Worm (Caenorhabditis elegans) whole organism, midembryonic: Measurements from ENCODE around the gene kin-24.

Experiments used
- T22C8.4 ChIP-seq: fragments of 200-800 bp; sonication (Bioruptor generic); IDR thresholded peaks from 2 replicates; pipeline ENCODE4 v1.3.6; 2022; ENCODE audit warnings: missing genetic modification characterization, missing compliant biosample characterization
- cog-1 ChIP-seq: sonication (generic microtip); optimal IDR thresholded peaks from 2 replicates; lab custom pipeline; 2016; ENCODE audit warnings: missing genetic modification characterization, missing compliant biosample characterization
- flt-1 ChIP-seq: fragments of 200-800 bp; sonication (Bioruptor generic); IDR thresholded peaks from 2 replicates; pipeline ENCODE4 v1.3.6; 2022; ENCODE audit warnings: missing genetic modification characterization, missing compliant biosample characterization
- klf-2 ChIP-seq: fragments of 200-800 bp; sonication (Bioruptor generic); conservative IDR thresholded peaks from 2 replicates; pipeline ENCODE4 v1.3.6; 2022; ENCODE audit warnings: missing genetic modification reagents, missing genetic modification characterization, missing compliant biosample characterization
- med-1 ChIP-seq: sonication (generic microtip); optimal IDR thresholded peaks from 2 replicates; lab custom pipeline; 2017; ENCODE audit warnings: missing genetic modification characterization, mild to moderate bottlenecking, missing compliant biosample characterization, antibody characterized with exemption, missing genetic modification reagents; ENCODE audit not compliant: insufficient read depth
- ref-1 ChIP-seq: fragments of 200-800 bp; sonication (Bioruptor generic); conservative IDR thresholded peaks from 2 replicates; pipeline ENCODE4 v1.3.6; 2022; ENCODE audit warnings: missing genetic modification reagents, missing genetic modification characterization, missing compliant biosample characterization
- tab-1 ChIP-seq: fragments of 200-800 bp; sonication (Bioruptor generic); IDR thresholded peaks from 2 replicates; pipeline ENCODE4 v1.3.6; 2022; ENCODE audit warnings: missing genetic modification characterization, missing compliant biosample characterization
- ztf-23 ChIP-seq: fragments of 200-800 bp; sonication (Bioruptor generic); IDR thresholded peaks from 2 replicates; pipeline ENCODE4 v1.3.6; 2022; ENCODE audit warnings: missing genetic modification reagents, missing genetic modification characterization, missing compliant biosample characterization
- ztf-29 ChIP-seq: fragments of 200-800 bp; sonication (Bioruptor generic); IDR thresholded peaks from 2 replicates; pipeline ENCODE4 v1.3.6; 2022; ENCODE audit warnings: missing genetic modification reagents, missing genetic modification characterization, missing compliant biosample characterization

kin-24 gene

ce11 chrIV:9801418-9801817 is 39.5 kb downstream of the kin-24 start:
- no peak for TF ChIP-seq cog-1 (tag; lab: Kevin White, UChicago)
- no peak for TF ChIP-seq ztf-29
- TF ChIP-seq med-1 (GFP tag; lab: Kevin White, UChicago), result no peak
- no peak for TF ChIP-seq ref-1 (GFP tag; lab: Robert Waterston, UW)
- TF ChIP-seq ztf-23, result no peak
- no peak for TF ChIP-seq tab-1 (GFP tag; lab: Robert Waterston, UW)
- no peak for TF ChIP-seq flt-1 (GFP tag; lab: Robert Waterston, UW)
- no peak for TF ChIP-seq T22C8.4 (GFP tag; lab: Robert Waterston, UW)

DNA sequence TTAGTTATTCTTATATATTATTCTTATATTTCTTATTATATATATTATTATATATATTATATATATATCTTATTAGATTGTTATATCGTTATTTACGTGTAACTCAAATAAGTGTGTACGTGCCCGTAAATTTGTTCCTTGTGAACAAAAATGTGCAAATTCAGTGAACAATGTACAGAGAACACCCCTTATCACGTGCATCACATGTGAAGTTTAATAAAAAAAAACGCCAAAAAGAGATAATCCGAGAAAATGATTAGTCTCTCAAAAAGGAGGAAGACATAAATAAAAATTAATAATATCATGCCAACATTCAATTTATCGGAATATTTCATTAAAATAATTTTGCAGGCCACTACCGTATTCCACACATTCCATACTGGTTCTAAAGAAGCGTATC is 41.2 kb downstream of the kin-24 start:
- TF ChIP-seq med-1 (GFP tag; lab: Kevin White, UChicago), result no peak
- no peak for TF ChIP-seq ref-1 (GFP tag; lab: Robert Waterston, UW)
- TF ChIP-seq T22C8.4 (GFP tag; lab: Robert Waterston, UW), result no peak
- no peak for TF ChIP-seq ztf-23
- no peak for TF ChIP-seq tab-1 (GFP tag; lab: Robert Waterston, UW)
- TF ChIP-seq klf-2 (GFP tag; lab: Robert Waterston, UW), result no peak

ce11 chrIV:9799129-9799528 is 41.8 kb downstream of the kin-24 start, which contains the start of gene fat-4:
Gene fat-4, plus strand, starts transcription at chrIV:9799429.
- TF ChIP-seq tab-1 (GFP tag; lab: Robert Waterston, UW), result no peak
- TF ChIP-seq med-1 (GFP tag; lab: Kevin White, UChicago), result no peak
- TF ChIP-seq ztf-29, result no peak
- no peak for TF ChIP-seq flt-1 (GFP tag; lab: Robert Waterston, UW)
- TF ChIP-seq klf-2 (GFP tag; lab: Robert Waterston, UW), result no peak
- TF ChIP-seq cog-1 (tag; lab: Kevin White, UChicago), result no peak
- no peak for TF ChIP-seq ztf-23
- TF ChIP-seq T22C8.4 (GFP tag; lab: Robert Waterston, UW), result no peak
- no peak for TF ChIP-seq ref-1 (GFP tag; lab: Robert Waterston, UW)

DNA sequence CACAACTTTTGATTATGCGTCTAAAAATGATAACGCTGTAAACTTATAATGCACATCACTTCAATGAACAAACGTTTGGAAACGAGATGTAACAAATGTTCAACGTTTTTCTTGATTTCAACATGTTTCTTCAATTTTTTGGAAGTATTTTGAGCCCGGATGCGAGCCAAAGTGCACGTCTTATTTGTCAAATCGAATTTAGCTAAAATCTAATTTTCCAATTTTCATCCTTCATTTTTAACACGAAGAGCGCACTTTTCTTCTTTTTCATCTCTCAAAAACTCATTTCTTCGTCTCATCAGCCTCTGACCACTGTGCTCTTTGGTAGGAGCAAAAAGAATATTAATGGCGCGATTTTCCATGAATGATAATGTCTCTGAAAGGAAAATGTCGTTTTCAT is 42.6 kb downstream of the kin-24 start:
- TF ChIP-seq cog-1 (tag; lab: Kevin White, UChicago) (no peak), T22C8.4 (GFP tag; lab: Robert Waterston, UW) (no peak), klf-2 (GFP tag; lab: Robert Waterston, UW) (no peak), ztf-23 (no peak)

DNA sequence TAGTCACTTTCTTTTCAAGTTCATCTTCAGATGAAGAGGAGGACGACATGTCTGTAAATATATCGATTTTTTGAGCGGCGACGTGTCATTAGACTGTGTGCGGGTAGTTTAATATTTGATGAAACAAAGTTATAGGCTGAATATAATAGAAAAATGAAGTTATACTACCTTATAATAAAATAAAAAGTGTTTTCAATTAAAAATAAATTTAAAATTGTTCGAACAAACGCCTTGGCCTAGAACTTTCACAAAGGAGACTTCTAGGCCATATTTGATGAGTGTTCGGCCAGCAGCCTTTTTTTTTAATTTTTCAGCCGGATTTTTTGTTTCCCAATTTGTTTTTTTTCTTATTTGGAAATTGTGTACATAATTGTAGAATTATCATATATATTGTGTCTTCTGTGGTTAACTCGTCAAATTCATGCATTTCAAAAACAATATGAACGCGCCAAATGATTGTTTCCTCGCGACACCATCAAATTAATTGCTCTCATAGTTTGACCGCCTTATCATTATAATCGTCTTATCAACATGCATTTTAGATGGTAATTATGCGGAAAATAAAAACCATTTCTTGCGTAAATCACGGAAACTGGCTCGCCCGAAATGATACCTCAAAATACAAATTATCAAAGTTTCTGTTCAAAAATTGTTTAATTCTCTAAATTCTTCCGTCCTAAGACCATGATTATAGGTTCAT is 43.4 kb downstream of the kin-24 start, which contains the start of gene T13F2.2:
TSS of gene T13F2.2 (minus strand) at position 51 of the 700 bp plus-strand sequence.
- no peak for TF ChIP-seq tab-1 (GFP tag; lab: Robert Waterston, UW)
- TF ChIP-seq cog-1 (tag; lab: Kevin White, UChicago), result no peak
- no peak for TF ChIP-seq ztf-29
- TF ChIP-seq med-1 (GFP tag; lab: Kevin White, UChicago), result no peak
- no peak for TF ChIP-seq T22C8.4 (GFP tag; lab: Robert Waterston, UW)
- no peak for TF ChIP-seq ztf-23
- TF ChIP-seq flt-1 (GFP tag; lab: Robert Waterston, UW), result no peak
- no peak for TF ChIP-seq ref-1 (GFP tag; lab: Robert Waterston, UW)
- TF ChIP-seq klf-2 (GFP tag; lab: Robert Waterston, UW), result no peak

DNA sequence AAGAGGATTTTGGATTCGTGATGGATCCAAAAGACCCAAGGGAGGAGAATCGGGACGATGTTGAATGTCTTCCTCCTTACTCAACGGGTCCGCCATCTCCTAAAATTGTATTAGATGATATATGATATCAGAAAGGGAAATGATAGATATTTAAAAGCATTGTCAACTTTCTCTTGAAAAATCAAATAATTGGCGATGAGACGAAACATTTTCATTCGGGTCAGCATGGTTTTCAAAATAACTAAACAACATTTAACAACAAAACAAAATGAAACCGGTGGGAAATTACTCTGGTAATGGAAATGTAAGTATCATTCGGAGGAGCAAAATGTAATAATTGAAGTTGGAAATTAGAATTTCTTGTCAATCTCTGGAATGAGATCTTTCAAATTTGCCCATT is 44.4 kb downstream of the kin-24 start, which contains the start of gene pis-1:
TSS of gene pis-1 (minus strand) at position 101 of the 400 bp plus-strand sequence.
- TF ChIP-seq tab-1 (GFP tag; lab: Robert Waterston, UW) (no peak), ref-1 (GFP tag; lab: Robert Waterston, UW) (no peak), klf-2 (GFP tag; lab: Robert Waterston, UW) (no peak), T22C8.4 (GFP tag; lab: Robert Waterston, UW) (no peak), flt-1 (GFP tag; lab: Robert Waterston, UW) (no peak), ztf-23 (no peak), ztf-29 (no peak), cog-1 (tag; lab: Kevin White, UChicago) (no peak)

ce11 chrIV:9795250-9795649 is 45.6 kb downstream of the kin-24 start:
- no peak for TF ChIP-seq ztf-23
- no peak for TF ChIP-seq ref-1 (GFP tag; lab: Robert Waterston, UW)
- no peak for TF ChIP-seq klf-2 (GFP tag; lab: Robert Waterston, UW)
- no peak for TF ChIP-seq ztf-29
- no peak for TF ChIP-seq cog-1 (tag; lab: Kevin White, UChicago)
- TF ChIP-seq T22C8.4 (GFP tag; lab: Robert Waterston, UW), result no peak
- TF ChIP-seq tab-1 (GFP tag; lab: Robert Waterston, UW), result no peak
- TF ChIP-seq flt-1 (GFP tag; lab: Robert Waterston, UW), result no peak
- no peak for TF ChIP-seq med-1 (GFP tag; lab: Kevin White, UChicago)

ce11 chrIV:9790708-9791107 is 50.2 kb downstream of the kin-24 start:
- no peak for TF ChIP-seq flt-1 (GFP tag; lab: Robert Waterston, UW)
- TF ChIP-seq tab-1 (GFP tag; lab: Robert Waterston, UW), result no peak
- no peak for TF ChIP-seq ref-1 (GFP tag; lab: Robert Waterston, UW)
- TF ChIP-seq T22C8.4 (GFP tag; lab: Robert Waterston, UW), result no peak
- no peak for TF ChIP-seq klf-2 (GFP tag; lab: Robert Waterston, UW)
- TF ChIP-seq ztf-23, result no peak
- TF ChIP-seq cog-1 (tag; lab: Kevin White, UChicago), result no peak
- no peak for TF ChIP-seq ztf-29
- TF ChIP-seq med-1 (GFP tag; lab: Kevin White, UChicago), result no peak

ce11 chrIV:9789496-9789895 is 51.4 kb downstream of the kin-24 start, which contains the start of gene T13F2.4:
Gene T13F2.4, plus strand, starts transcription at chrIV:9789796.
- TF ChIP-seq klf-2 (GFP tag; lab: Robert Waterston, UW) (no peak), med-1 (GFP tag; lab: Kevin White, UChicago) (no peak), flt-1 (GFP tag; lab: Robert Waterston, UW) (no peak), ztf-29 (no peak), T22C8.4 (GFP tag; lab: Robert Waterston, UW) (no peak), ref-1 (GFP tag; lab: Robert Waterston, UW) (no peak), tab-1 (GFP tag; lab: Robert Waterston, UW) (no peak)
